Worm (Caenorhabditis elegans) whole organism, young adult: ENCODE data around the gene vha-18.
"Not testable (repeated sequence)": the region's sequence is repeated elsewhere in the genome, so short reads cannot be mapped to it uniquely, and the experiment has no call there.

Experiments used
- B0261.1 ChIP-seq: sonication (generic microtip); optimal IDR thresholded peaks from 2 replicates; lab custom pipeline; 2016; ENCODE audit warnings: mild to moderate bottlenecking, missing genetic modification characterization, moderate library complexity, missing compliant biosample characterization
- C06A6.2 ChIP-seq: fragments of 200-800 bp; sonication (Bioruptor generic); conservative IDR thresholded peaks from 2 replicates; pipeline ENCODE4 v1.3.6; 2022; ENCODE audit warnings: missing genetic modification characterization, missing compliant biosample characterization
- C17E4.6 ChIP-seq: fragments of 200-800 bp; sonication (Bioruptor generic); IDR thresholded peaks from 2 replicates; pipeline ENCODE4 v1.3.6; 2022; ENCODE audit warnings: missing genetic modification reagents, missing genetic modification characterization, missing compliant biosample characterization
- F37B4.10 ChIP-seq: fragments of 200-800 bp; sonication (Bioruptor generic); IDR thresholded peaks from 2 replicates; pipeline ENCODE4 v1.3.6; 2022; ENCODE audit warnings: missing genetic modification characterization, missing compliant biosample characterization
- K12H6.12 ChIP-seq: fragments of 200-800 bp; sonication (Bioruptor generic); optimal IDR thresholded peaks from 2 replicates; lab custom pipeline; 2018; ENCODE audit warnings: mild to moderate bottlenecking, missing genetic modification characterization, missing compliant biosample characterization
- T26A5.8 ChIP-seq: sonication (generic microtip); optimal IDR thresholded peaks from 2 replicates; lab custom pipeline; 2016; ENCODE audit warnings: missing genetic modification characterization, missing compliant biosample characterization
- Y56A3A.18 ChIP-seq: fragments of 200-800 bp; sonication (Bioruptor generic); IDR thresholded peaks from 2 replicates; pipeline ENCODE4 v1.3.6; 2022; ENCODE audit warnings: missing genetic modification reagents, missing genetic modification characterization, missing compliant biosample characterization
- Y95B8A.8 ChIP-seq: fragments of 200-800 bp; sonication (Bioruptor generic); IDR thresholded peaks from 2 replicates; pipeline ENCODE4 v1.3.6; 2022; ENCODE audit warnings: missing genetic modification reagents, missing genetic modification characterization, missing compliant biosample characterization
- aptf-3 ChIP-seq: fragments of 200-800 bp; sonication (Bioruptor generic); IDR thresholded peaks from 2 replicates; pipeline ENCODE4 v1.3.6; 2022; ENCODE audit warnings: missing genetic modification characterization, missing compliant biosample characterization
- atf-7 ChIP-seq: sonication (generic microtip); optimal IDR thresholded peaks from 2 replicates; lab custom pipeline; 2017; ENCODE audit warnings: mild to moderate bottlenecking, missing genetic modification characterization, missing compliant biosample characterization
- cebp-1 ChIP-seq, 2 experiments: fragments of 200-800 bp in 1 of 2; sonication (Bioruptor generic) in 1 of 2; sonication (generic microtip) in 1 of 2; IDR thresholded peaks in 1 of 2; optimal IDR thresholded peaks in 1 of 2; 2 replicates each; pipeline versions ENCODE4 v1.3.6 to Lab custom; 2017 to 2022; ENCODE audit warnings: missing compliant biosample characterization in 2 of 2, missing genetic modification characterization in 2 of 2, mild to moderate bottlenecking in 1 of 2, missing genetic modification reagents in 1 of 2, moderate library complexity in 1 of 2
- ceh-40 ChIP-seq: fragments of 200-800 bp; sonication (Bioruptor generic); IDR thresholded peaks from 2 replicates; pipeline ENCODE4 v1.3.6; 2022; ENCODE audit warnings: missing genetic modification characterization, missing compliant biosample characterization
- dox-1 ChIP-seq: fragments of 200-800 bp; sonication (Bioruptor generic); IDR thresholded peaks from 2 replicates; pipeline ENCODE4 v1.3.6; 2022; ENCODE audit warnings: missing genetic modification reagents, missing genetic modification characterization, missing compliant biosample characterization
- efl-1 ChIP-seq: fragments of 150-350 bp; optimal IDR thresholded peaks from 2 replicates; lab custom pipeline; 2014; ENCODE audit warnings: missing biosample characterization, missing genetic modification reagents, missing genetic modification characterization
- egl-44 ChIP-seq: fragments of 200-800 bp; sonication (Bioruptor generic); IDR thresholded peaks from 2 replicates; pipeline ENCODE4 v1.3.6; 2022; ENCODE audit warnings: missing genetic modification reagents, missing genetic modification characterization, missing compliant biosample characterization
- fkh-3 ChIP-seq: sonication (generic microtip); optimal IDR thresholded peaks from 2 replicates; lab custom pipeline; 2016; ENCODE audit warnings: mild to moderate bottlenecking, missing genetic modification characterization, missing compliant biosample characterization
- gei-17 ChIP-seq: fragments of 200-800 bp; sonication (Bioruptor generic); optimal IDR thresholded peaks from 2 replicates; lab custom pipeline; 2018; ENCODE audit warnings: mild to moderate bottlenecking, missing genetic modification characterization, missing compliant biosample characterization
- hmg-1.2 ChIP-seq: fragments of 200-800 bp; sonication (Bioruptor generic); IDR thresholded peaks from 2 replicates; pipeline ENCODE4 v1.3.6; 2022; ENCODE audit warnings: missing genetic modification reagents, missing genetic modification characterization, missing compliant biosample characterization
- hrde-1 ChIP-seq: sonication (generic microtip); optimal IDR thresholded peaks from 2 replicates; lab custom pipeline; 2016; ENCODE audit warnings: missing genetic modification characterization, mild to moderate bottlenecking, missing compliant biosample characterization, moderate library complexity, missing genotype, missing genetic modification reagents, borderline replicate concordance
- hsf-1 ChIP-seq: fragments of 200-800 bp; sonication (Bioruptor generic); IDR thresholded peaks from 2 replicates; pipeline ENCODE4 v1.3.6; 2022; ENCODE audit warnings: missing genetic modification reagents, missing genetic modification characterization, missing compliant biosample characterization
- let-526 ChIP-seq: fragments of 200-800 bp; sonication (Bioruptor generic); IDR thresholded peaks from 2 replicates; pipeline ENCODE4 v1.3.6; 2022; ENCODE audit warnings: missing genetic modification reagents, missing genetic modification characterization, missing compliant biosample characterization
- lin-26 ChIP-seq: fragments of 200-800 bp; sonication (Bioruptor generic); IDR thresholded peaks from 2 replicates; pipeline ENCODE4 v1.3.6; 2022; ENCODE audit warnings: missing genetic modification reagents, missing genetic modification characterization, missing compliant biosample characterization
- madf-6 ChIP-seq: fragments of 200-800 bp; sonication (Bioruptor generic); IDR thresholded peaks from 2 replicates; pipeline ENCODE4 v1.3.6; 2022; ENCODE audit warnings: missing genetic modification reagents, missing genetic modification characterization, missing compliant biosample characterization
- nfyb-1 ChIP-seq: fragments of 200-800 bp; sonication (Bioruptor generic); IDR thresholded peaks from 2 replicates; pipeline ENCODE4 v1.3.6; 2022; ENCODE audit warnings: missing genetic modification reagents, missing genetic modification characterization, missing compliant biosample characterization
- nhr-179 ChIP-seq: sonication (generic microtip); optimal IDR thresholded peaks from 2 replicates; lab custom pipeline; 2016; ENCODE audit warnings: mild to moderate bottlenecking, missing genetic modification characterization, missing compliant biosample characterization
- nhr-80 ChIP-seq: sonication (generic microtip); optimal IDR thresholded peaks from 2 replicates; lab custom pipeline; 2016; ENCODE audit warnings: missing genetic modification characterization, missing compliant biosample characterization
- pbrm-1 ChIP-seq: fragments of 200-800 bp; sonication (Bioruptor generic); IDR thresholded peaks from 2 replicates; pipeline ENCODE4 v1.3.6; 2022; ENCODE audit warnings: missing genetic modification reagents, missing genetic modification characterization, missing compliant biosample characterization
- pha-4 ChIP-seq: fragments of 150-350 bp; sonication (generic microtip); optimal IDR thresholded peaks from 2 replicates; lab custom pipeline; 2014; ENCODE audit warnings: missing biosample characterization, missing genetic modification reagents, missing genetic modification characterization
- repo-1 ChIP-seq: sonication (generic microtip); optimal IDR thresholded peaks from 2 replicates; lab custom pipeline; 2017; ENCODE audit warnings: mild to moderate bottlenecking, missing genetic modification characterization, missing compliant biosample characterization
- rpc-1 ChIP-seq, 2 experiments: fragments of 150-350 bp in 1 of 2; sonication (generic microtip) in 1 of 2; optimal IDR thresholded peaks; 2 replicates each; lab custom pipeline; 2014 to 2018; ENCODE audit warnings: missing biosample characterization in 1 of 2, missing genetic modification characterization in 1 of 2, missing genetic modification reagents in 1 of 2, missing genotype in 1 of 2
- sea-2 ChIP-seq: fragments of 200-800 bp; sonication (Bioruptor generic); IDR thresholded peaks from 2 replicates; pipeline ENCODE4 v1.3.6; 2022; ENCODE audit warnings: missing genetic modification characterization, missing compliant biosample characterization
- snpc-1.1 ChIP-seq: sonication (generic microtip); optimal IDR thresholded peaks from 2 replicates; lab custom pipeline; 2017; ENCODE audit warnings: missing genetic modification characterization, mild to moderate bottlenecking, missing compliant biosample characterization, antibody characterized with exemption, moderate library complexity, missing genotype, missing genetic modification reagents; ENCODE audit not compliant: insufficient read depth
- snpc-4 ChIP-seq, 5 experiments: fragments of 150-350 bp in 1 of 5; sonication (generic microtip) in 4 of 5; optimal IDR thresholded peaks; 2 replicates each; lab custom pipeline; 2014 to 2018; ENCODE audit warnings: missing genetic modification characterization in 5 of 5, missing biosample characterization in 3 of 5, antibody characterized with exemption in 2 of 5, mild to moderate bottlenecking in 2 of 5, missing compliant biosample characterization in 2 of 5, missing genotype in 2 of 5, moderate library complexity in 2 of 5, missing genetic modification reagents in 1 of 5
- tbp1 ChIP-seq: fragments of 200-800 bp; sonication (Bioruptor generic); optimal IDR thresholded peaks from 2 replicates; lab custom pipeline; 2018; ENCODE audit warnings: mild to moderate bottlenecking, missing genetic modification characterization, missing compliant biosample characterization
- zfh-2 ChIP-seq: fragments of 200-800 bp; sonication (Bioruptor generic); conservative IDR thresholded peaks from 2 replicates; pipeline ENCODE4 v1.3.6; 2022; ENCODE audit warnings: missing genetic modification reagents, missing genetic modification characterization, missing compliant biosample characterization
- ztf-18 ChIP-seq: sonication (generic microtip); optimal IDR thresholded peaks from 2 replicates; lab custom pipeline; 2016; ENCODE audit warnings: missing genotype, mild to moderate bottlenecking, missing genetic modification characterization, missing compliant biosample characterization

The vha-18 gene

DNA sequence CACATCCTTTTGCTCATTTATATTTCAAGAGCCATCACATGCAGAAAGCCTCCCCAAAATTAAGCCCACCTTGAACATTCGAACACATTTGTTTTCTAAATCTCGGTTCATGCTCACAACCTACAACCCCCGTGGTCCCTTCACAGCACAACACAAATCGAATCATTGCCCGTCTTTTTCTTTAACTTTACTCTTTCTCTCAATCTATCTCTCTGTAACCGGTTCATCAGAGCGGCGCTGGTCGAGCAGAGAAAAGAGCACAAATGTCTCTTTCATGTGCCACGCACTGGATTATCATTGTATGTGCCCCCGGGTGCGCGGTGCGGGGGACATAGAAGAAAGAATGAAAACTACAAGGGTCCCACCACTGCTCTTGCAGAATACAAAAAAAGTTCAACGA is 22.0 kb upstream of the vha-18 start:
- no peak for TF ChIP-seq snpc-4 (GFP tag; optimal IDR thresholded peaks at IDR 0.05; lab: Kevin White, UChicago)
- no peak for TF ChIP-seq snpc-4 (tag; optimal IDR thresholded peaks at IDR 0.05; lab: Kevin White, UChicago)
- TF ChIP-seq snpc-1.1 (tag; lab: Kevin White, UChicago), result no peak
- TF ChIP-seq C06A6.2 (GFP tag; lab: Robert Waterston, UW), result no peak
- no peak for TF ChIP-seq fkh-3 (tag; lab: Kevin White, UChicago)
- no peak for TF ChIP-seq nhr-179 (tag; lab: Kevin White, UChicago)
- no peak for TF ChIP-seq pha-4 (tag; lab: Kevin White, UChicago)
- TF ChIP-seq zfh-2 (GFP tag; lab: Robert Waterston, UW), result 0 out of 2 replicates have a peak, but pooled peaks have one; percentile 15
- peak; percentile 26 for TF ChIP-seq K12H6.12 (tag; lab: Kevin White, UChicago)
- no peak for TF ChIP-seq efl-1
- 0 out of 2 replicates have a peak, but pooled peaks have one; percentile 49 for TF ChIP-seq lin-26 (GFP tag; lab: Robert Waterston, UW)

DNA sequence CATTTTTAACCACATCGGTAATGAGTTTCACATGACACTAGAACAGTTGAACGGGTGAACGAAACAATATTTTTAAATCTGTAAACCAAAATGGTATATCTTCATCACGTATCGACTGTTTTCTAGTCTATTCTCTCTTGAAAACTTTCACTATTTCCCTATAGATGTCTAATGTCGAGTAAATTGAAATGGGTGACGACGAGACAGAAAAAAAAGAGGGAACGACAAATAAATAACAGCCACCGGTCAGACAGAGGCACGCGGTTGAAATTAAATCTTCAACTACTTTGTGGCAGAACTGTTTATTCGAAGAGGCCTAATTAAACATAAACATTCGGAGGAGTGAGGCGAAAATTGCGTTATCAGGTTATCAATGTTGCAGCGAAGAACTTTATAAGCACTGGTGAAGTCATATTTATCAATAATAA is 21.1 kb upstream of the vha-18 start:
- TF ChIP-seq nhr-80 (tag; lab: Kevin White, UChicago) (peak; percentile 60), Y56A3A.18 (no peak)

DNA sequence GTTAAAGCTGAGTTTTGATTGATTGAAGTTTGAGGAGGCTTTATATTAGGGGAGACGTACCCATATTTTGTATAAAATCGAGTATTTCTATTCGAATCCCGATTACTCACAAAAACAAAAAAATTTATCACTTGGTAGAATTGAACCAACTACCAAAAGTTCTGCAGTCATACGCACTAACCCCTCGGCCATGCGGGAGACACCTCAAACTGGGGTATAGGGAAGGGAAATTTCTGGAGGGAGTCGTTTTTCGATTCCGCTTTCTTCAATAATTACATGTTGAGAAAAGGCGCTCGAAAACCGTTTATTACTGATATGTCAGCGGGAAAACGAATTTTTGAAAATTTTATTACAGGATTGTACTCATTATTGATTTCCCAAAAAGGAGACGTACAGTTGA is 18.0 kb upstream of the vha-18 start:
- TF ChIP-seq rpc-1 (optimal IDR thresholded peaks at IDR 0.05; lab: Kevin White, UChicago) (peak; percentile 20), rpc-1 (tag; optimal IDR thresholded peaks at IDR 0.05; lab: Kevin White, UChicago) (peak; percentile 51), B0261.1 (tag; lab: Kevin White, UChicago) (peak; percentile 52), Y56A3A.18 (0 out of 2 replicates have a peak, but pooled peaks have one; percentile 19), lin-26 (GFP tag; lab: Robert Waterston, UW) (peak; percentile 71), tbp1 (GFP tag; lab: Kevin White, UChicago) (peak; percentile 83), madf-6 (peak; percentile 62), hmg-1.2 (GFP tag; lab: Robert Waterston, UW) (peak; percentile 48), hsf-1 (peak; percentile 47; the same call in 1 of the 2 replicates), nfyb-1 (GFP tag; lab: Robert Waterston, UW) (peak; percentile 63; the same call in 1 of the 2 replicates), pbrm-1 (GFP tag; lab: Robert Waterston, UW) (0 out of 2 replicates have a peak, but pooled peaks have one; percentile 26), snpc-4 (tag; optimal IDR thresholded peaks at IDR 0.05; lab: Kevin White, UChicago) (peak in 1 of 4 experiments; percentile 21), Y95B8A.8 (GFP tag; lab: Robert Waterston, UW) (0 out of 2 replicates have a peak, but pooled peaks have one; percentile 12), dox-1 (GFP tag; lab: Robert Waterston, UW) (peak; percentile 60), egl-44 (GFP tag; lab: Robert Waterston, UW) (peak; percentile 35; the same call in 1 of the 2 replicates)
- not testable (repeated sequence) for TF ChIP-seq snpc-4 (GFP tag; optimal IDR thresholded peaks at IDR 0.05; lab: Kevin White, UChicago)
- TF ChIP-seq, all 124 proteins: peak for 14; not testable (repeated sequence) for 110

DNA sequence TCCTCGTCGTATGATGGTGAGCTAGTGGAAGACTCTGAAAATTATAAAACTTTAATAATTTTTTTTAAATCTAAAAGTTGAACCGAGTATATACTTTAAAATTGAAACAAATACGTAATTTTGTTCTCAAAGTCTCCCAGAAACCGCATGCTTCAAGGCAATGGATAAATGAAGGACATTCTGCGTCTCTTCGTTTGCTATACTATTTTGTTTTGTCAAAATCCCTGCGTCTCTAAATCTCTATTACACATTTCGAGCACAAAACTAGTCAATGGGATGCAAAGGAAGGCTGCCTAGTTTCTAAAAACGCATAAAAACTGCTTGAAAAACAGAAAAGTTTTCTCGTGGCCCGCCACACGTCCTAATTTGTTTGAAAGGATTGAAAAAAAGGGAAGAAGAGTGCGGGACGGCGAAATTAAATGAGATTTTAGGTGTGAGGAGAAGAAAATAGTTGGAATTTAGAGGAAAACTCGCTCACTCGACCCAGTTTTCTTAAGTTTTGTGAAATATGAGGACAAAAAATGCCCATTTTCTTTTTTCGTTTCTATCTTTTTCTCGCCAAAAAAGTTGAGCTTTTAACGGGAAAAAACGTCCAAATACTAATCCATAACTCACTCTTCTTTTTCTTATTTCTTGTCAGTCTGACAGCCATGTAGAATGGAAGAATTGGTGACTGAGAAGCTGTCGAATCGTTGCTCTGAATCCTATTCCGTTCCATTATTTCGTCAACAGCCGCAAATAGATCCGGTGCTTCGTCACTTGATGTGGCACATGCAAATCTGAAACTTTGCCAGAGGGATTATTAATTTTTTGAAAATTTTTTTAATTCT is 15.5 kb upstream of the vha-18 start:
- TF ChIP-seq madf-6 (no peak), ztf-18 (tag; lab: Kevin White, UChicago) (no peak), gei-17 (GFP tag; lab: Kevin White, UChicago) (no peak), hmg-1.2 (GFP tag; lab: Robert Waterston, UW) (peak; percentile 96)

DNA sequence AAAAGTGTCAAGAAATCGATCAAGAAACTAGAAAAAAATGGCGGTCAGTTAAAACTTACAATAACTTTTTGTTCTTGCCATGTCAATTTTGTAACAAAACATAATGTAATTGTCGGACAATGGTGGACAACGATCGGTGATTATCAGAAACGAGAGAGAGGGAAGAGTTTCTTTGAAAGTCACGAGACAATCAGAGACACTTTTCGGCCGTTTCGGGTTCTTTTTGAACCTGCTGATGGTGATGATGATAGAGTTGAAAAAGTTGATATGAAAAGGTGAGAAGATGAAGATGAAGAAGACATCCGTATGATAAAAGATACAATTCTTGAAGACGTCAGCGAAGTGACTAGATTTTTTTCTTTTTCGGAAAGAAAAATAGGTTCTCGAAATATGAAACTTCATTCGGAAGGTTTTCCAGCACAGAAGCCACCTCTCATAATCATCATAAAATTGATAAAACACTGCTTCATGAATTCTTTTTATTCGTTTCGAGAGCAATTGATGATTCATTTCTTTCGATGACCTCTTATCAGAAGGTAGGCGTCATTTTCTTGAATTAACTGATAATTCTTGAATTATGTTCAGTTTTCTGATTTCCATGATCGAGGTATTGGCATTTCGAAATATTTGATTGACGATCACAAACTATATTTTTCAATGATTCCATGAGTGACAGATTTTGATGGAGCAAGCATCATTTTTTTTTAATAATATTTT is 13.6 kb upstream of the vha-18 start:
- no peak for TF ChIP-seq hrde-1 (tag; lab: Kevin White, UChicago)
- TF ChIP-seq F37B4.10 (GFP tag; lab: Robert Waterston, UW), result no peak
- no peak for TF ChIP-seq atf-7 (tag; lab: Kevin White, UChicago)
- no peak for TF ChIP-seq cebp-1 (GFP tag; IDR thresholded peaks at IDR 0.05; lab: Robert Waterston, UW)
- peak; percentile 53 for TF ChIP-seq cebp-1 (tag; optimal IDR thresholded peaks at IDR 0.05; lab: Kevin White, UChicago)
- TF ChIP-seq aptf-3 (GFP tag; lab: Robert Waterston, UW), result no peak
- peak; percentile 81 for TF ChIP-seq nhr-80 (tag; lab: Kevin White, UChicago)
- no peak for TF ChIP-seq C17E4.6 (GFP tag; lab: Robert Waterston, UW)
- TF ChIP-seq repo-1, result no peak
- no peak for TF ChIP-seq T26A5.8 (tag; lab: Kevin White, UChicago)
- no peak for TF ChIP-seq ceh-40 (GFP tag; lab: Robert Waterston, UW)
- TF ChIP-seq sea-2 (GFP tag; lab: Robert Waterston, UW), result no peak
- TF ChIP-seq let-526 (GFP tag; lab: Robert Waterston, UW), result no peak
- TF ChIP-seq, all 124 proteins: peak for 2
